Fruit fly (Drosophila melanogaster) whole organism: ENCODE results near the gene Srrm1.

Experiments used
- CG8478 ChIP-seq: fragments of >200 bp; optimal IDR thresholded peaks from 2 replicates; lab custom pipeline; 2018; ENCODE audit warnings: inconsistent platforms
- pan ChIP-seq: fragments of >200 bp; optimal IDR thresholded peaks from 2 replicates; lab custom pipeline; 2017
- usp ChIP-seq: fragments of >200 bp; optimal IDR thresholded peaks from 2 replicates; lab custom pipeline; 2017; ENCODE audit warnings: missing biosample characterization, missing genetic modification characterization, mixed read lengths

DNA sequence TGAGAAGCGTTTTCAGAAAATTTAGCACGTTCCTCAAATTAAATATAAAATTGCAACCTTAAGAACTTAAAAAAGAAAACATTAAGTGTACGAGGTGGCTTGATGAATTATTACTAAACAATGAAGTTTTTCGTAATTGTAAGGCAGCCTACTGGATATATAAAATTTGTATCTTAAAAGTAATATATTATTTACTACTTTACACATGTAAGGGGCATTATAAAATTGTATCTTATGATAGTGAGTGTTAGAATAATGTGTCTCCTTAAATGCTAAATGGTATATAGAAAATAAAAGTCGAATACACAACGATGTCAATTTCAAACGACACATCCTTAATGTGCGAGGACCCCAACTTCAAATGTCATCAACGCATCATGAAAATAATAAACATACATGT is 53.2 kb downstream of the Srrm1 start, which contains the start of gene CG11251:
- TF ChIP-seq usp (GFP tag; lab: Kevin White, UChicago), result no peak
- TF ChIP-seq pan (lab: Kevin White, UChicago), result no peak
- TF ChIP-seq CG8478 (lab: Kevin White, UChicago), result no peak
